Fruit fly (Drosophila melanogaster): ENCODE measurements around the gene CASK.
A peak's percentile ranks its signal among the peaks of the same experiment; 100 is the strongest.

Gene CASK

dm6 chr3R:21781448-21781847, 41.0 kb downstream of the CASK start (continued):
- TF ChIP-seq Rfx (GFP tag; IDR thresholded peaks at IDR 0.05) (peak; percentile 75), Sin3A (optimal IDR thresholded peaks at IDR 0.05) (no peak), repo (GFP tag; optimal IDR thresholded peaks at IDR 0.05) (no peak), Ssrp (tag; optimal IDR thresholded peaks at IDR 0.05) (peak; percentile 59), toy (GFP tag; IDR thresholded peaks at IDR 0.05) (no peak), D19A (tag; optimal IDR thresholded peaks at IDR 0.05) (peak; percentile 58), dysf (GFP tag; IDR thresholded peaks at IDR 0.05) (peak; percentile 86; the same call in 2 of the 3 replicates), ewg (GFP tag; optimal IDR thresholded peaks at IDR 0.05) (peak; percentile 33), pan (optimal IDR thresholded peaks at IDR 0.05) (no peak), pan (GFP tag; optimal IDR thresholded peaks at IDR 0.05 in 1 of 2, IDR thresholded peaks at IDR 0.05 in 1 of 2) (peak in 1 of 2 experiments; percentile 65), gem (tag; optimal IDR thresholded peaks at IDR 0.05) (no peak), Dip3 (GFP tag; optimal IDR thresholded peaks at IDR 0.05) (peak; percentile 55), mld (GFP tag; IDR thresholded peaks at IDR 0.05; ENCODE audit: partially characterized antibody) (no peak), CG4282 (GFP tag; optimal IDR thresholded peaks at IDR 0.05) (peak; percentile 18), CG13624 (GFP tag; optimal IDR thresholded peaks at IDR 0.05) (peak; percentile 70), CG2712 (tag; optimal IDR thresholded peaks at IDR 0.05) (peak; percentile 80), CG14965 (GFP tag; optimal IDR thresholded peaks at IDR 0.05; ENCODE audit: borderline replicate concordance) (no peak), Hand (GFP tag; optimal IDR thresholded peaks at IDR 0.05) (no peak), Oli (tag; optimal IDR thresholded peaks at IDR 0.05) (peak; percentile 78), CG6254 (GFP tag; optimal IDR thresholded peaks at IDR 0.05) (peak; percentile 41), Hr3 (GFP tag; optimal IDR thresholded peaks at IDR 0.05) (peak; percentile 55), CG10979 (tag; optimal IDR thresholded peaks at IDR 0.05) (peak; percentile 73), kah (GFP tag; optimal IDR thresholded peaks at IDR 0.05) (no peak), CG15601 (tag; optimal IDR thresholded peaks at IDR 0.05) (peak; percentile 52), Doc3 (GFP tag; IDR thresholded peaks at IDR 0.05; ENCODE audit: partially characterized antibody) (no peak), gcm (GFP tag; optimal IDR thresholded peaks at IDR 0.05) (peak; percentile 33), cwo (GFP tag; optimal IDR thresholded peaks at IDR 0.05) (peak; percentile 36), Fer1 (GFP tag; optimal IDR thresholded peaks at IDR 0.05) (peak; percentile 73), tna (GFP tag; IDR thresholded peaks at IDR 0.05; ENCODE audit: partially characterized antibody) (no peak), vvl (GFP tag; IDR thresholded peaks at IDR 0.05) (peak; percentile 65), Gsc (GFP tag; IDR thresholded peaks at IDR 0.05) (no peak), cas (GFP tag; IDR thresholded peaks at IDR 0.05) (no peak), cad (GFP tag; optimal IDR thresholded peaks at IDR 0.05) (no peak), Dip2 (GFP tag; IDR thresholded peaks at IDR 0.05) (no peak), CG4730 (GFP tag; IDR thresholded peaks at IDR 0.05) (peak; percentile 27; the same call in 1 of the 2 replicates), tap (tag; optimal IDR thresholded peaks at IDR 0.05) (peak; percentile 47), CG3838 (GFP tag; optimal IDR thresholded peaks at IDR 0.05) (no peak), Oaz (GFP tag; IDR thresholded peaks at IDR 0.05) (no peak; the same call in 1 of the 2 replicates), CG7357 (GFP tag; IDR thresholded peaks at IDR 0.05) (peak; percentile 58; the same call in 2 of the 3 replicates), Eip74EF (GFP tag; optimal IDR thresholded peaks at IDR 0.05) (peak in 1 of 2 experiments; percentile 28), pnt (GFP tag; optimal IDR thresholded peaks at IDR 0.05) (peak; percentile 49), YL-1 (GFP tag; optimal IDR thresholded peaks at IDR 0.05) (no peak), chinmo (GFP tag; IDR thresholded peaks at IDR 0.05; ENCODE audit: partially characterized antibody) (no peak), ems (GFP tag; optimal IDR thresholded peaks at IDR 0.05) (peak; percentile 47), hb (GFP tag; IDR thresholded peaks at IDR 0.05; ENCODE audit: partially characterized antibody) (no peak), CG18764 (GFP tag; optimal IDR thresholded peaks at IDR 0.05) (peak; percentile 45), row (GFP tag; IDR thresholded peaks at IDR 0.05) (peak; percentile 83), onecut (GFP tag; IDR thresholded peaks at IDR 0.05) (peak; percentile 31; the same call in 1 of the 2 replicates), CG43689 (GFP tag; IDR thresholded peaks at IDR 0.05) (peak; percentile 55), slp2 (GFP tag; optimal IDR thresholded peaks at IDR 0.05) (peak; percentile 62), CG34422 (GFP tag; IDR thresholded peaks at IDR 0.05) (peak; percentile 71; the same call in 1 of the 3 replicates)
